Fruit fly (Drosophila melanogaster) whole organism, prepupa: ENCODE data around the gene Art8.

ENCODE experiments used
- Blimp-1 ChIP-seq: fragments of 200-800 bp; sonication (Bioruptor generic); optimal IDR thresholded peaks from 3 replicates; lab custom pipeline; 2017; ENCODE audit warnings: missing biosample characterization, missing genetic modification characterization, mild to moderate bottlenecking, moderate library complexity, missing genetic modification reagents
- CG10631 ChIP-seq: fragments of 200-800 bp; sonication (Bioruptor generic); optimal IDR thresholded peaks from 2 replicates; lab custom pipeline; 2016; ENCODE audit warnings: missing biosample characterization, missing genetic modification characterization
- CG10669 ChIP-seq: fragments of 200-800 bp; sonication (Bioruptor generic); optimal IDR thresholded peaks from 3 replicates; lab custom pipeline; 2018; ENCODE audit warnings: missing biosample characterization, mild to moderate bottlenecking, missing genetic modification characterization, moderate library complexity
- CG11294 ChIP-seq: fragments of 200-800 bp; sonication (Bioruptor generic); IDR thresholded peaks from 2 replicates; pipeline ENCODE4 v1.3.6; 2022; ENCODE audit warnings: missing biosample characterization, missing genetic modification characterization
- CG11902 ChIP-seq: fragments of 200-800 bp; sonication (Bioruptor generic); optimal IDR thresholded peaks from 3 replicates; lab custom pipeline; 2016; ENCODE audit warnings: missing biosample characterization, missing genetic modification characterization
- CG15336 ChIP-seq: fragments of 200-800 bp; sonication (Bioruptor generic); IDR thresholded peaks from 2 replicates; pipeline ENCODE4 v1.3.6; 2022; ENCODE audit warnings: missing biosample characterization, missing genetic modification characterization
- CG1621 ChIP-seq: fragments of 200-800 bp; sonication (Bioruptor generic); optimal IDR thresholded peaks from 3 replicates; lab custom pipeline; 2018; ENCODE audit warnings: missing biosample characterization, mild to moderate bottlenecking, missing genetic modification characterization
- CG3032 ChIP-seq: fragments of 200-800 bp; optimal IDR thresholded peaks from 2 replicates; lab custom pipeline; 2019; ENCODE audit warnings: missing biosample characterization, mild to moderate bottlenecking, missing genetic modification characterization, moderate library complexity
- CG31627 ChIP-seq: fragments of 200-800 bp; sonication (Bioruptor generic); optimal IDR thresholded peaks from 3 replicates; lab custom pipeline; 2016; ENCODE audit warnings: missing biosample characterization, missing genetic modification characterization
- CG32006 ChIP-seq: fragments of 200-800 bp; sonication (Bioruptor generic); optimal IDR thresholded peaks from 3 replicates; lab custom pipeline; 2017; ENCODE audit warnings: missing biosample characterization, mild to moderate bottlenecking, missing genetic modification characterization
- CG34406 ChIP-seq: fragments of 200-800 bp; sonication (Bioruptor generic); optimal IDR thresholded peaks from 3 replicates; lab custom pipeline; 2016; ENCODE audit warnings: missing biosample characterization, missing genetic modification characterization
- CG3919 ChIP-seq: fragments of 200-800 bp; sonication (Bioruptor generic); optimal IDR thresholded peaks from 3 replicates; lab custom pipeline; 2016; ENCODE audit warnings: missing biosample characterization, missing genetic modification characterization
- CG4318 ChIP-seq: fragments of 200-800 bp; sonication (Bioruptor generic); optimal IDR thresholded peaks from 3 replicates; lab custom pipeline; 2017; ENCODE audit warnings: missing biosample characterization, mild to moderate bottlenecking, missing genetic modification characterization
- CG6163 ChIP-seq: fragments of 200-800 bp; sonication (Bioruptor generic); IDR thresholded peaks from 3 replicates; pipeline ENCODE4 v1.3.6; 2022; ENCODE audit warnings: missing biosample characterization, missing genetic modification characterization
- CG6276 ChIP-seq: fragments of 200-800 bp; sonication (Bioruptor generic); optimal IDR thresholded peaks from 2 replicates; lab custom pipeline; 2017; ENCODE audit warnings: missing biosample characterization, mild to moderate bottlenecking, missing genetic modification characterization
- CG6808 ChIP-seq: fragments of 200-800 bp; sonication (Bioruptor generic); optimal IDR thresholded peaks from 3 replicates; lab custom pipeline; 2017; ENCODE audit warnings: missing biosample characterization, missing genetic modification characterization, mild to moderate bottlenecking, moderate library complexity, missing genetic modification reagents
- CG6854 ChIP-seq: fragments of 200-800 bp; sonication (Bioruptor generic); optimal IDR thresholded peaks from 2 replicates; lab custom pipeline; 2017; ENCODE audit warnings: missing biosample characterization, mild to moderate bottlenecking, missing genetic modification characterization
- CG7368 ChIP-seq: fragments of 200-800 bp; sonication (Bioruptor generic); optimal IDR thresholded peaks from 3 replicates; lab custom pipeline; 2016; ENCODE audit warnings: missing biosample characterization, missing genetic modification characterization
- Eip75B ChIP-seq: fragments of 200-800 bp; sonication (Bioruptor generic); optimal IDR thresholded peaks from 3 replicates; lab custom pipeline; 2016; ENCODE audit warnings: missing biosample characterization, missing genetic modification characterization
- Eip93F ChIP-seq: fragments of 200-800 bp; sonication (Bioruptor generic); optimal IDR thresholded peaks from 2 replicates; lab custom pipeline; 2016; ENCODE audit warnings: missing biosample characterization, mild to moderate bottlenecking, missing genetic modification characterization
- Hr38 ChIP-seq: sonication (Bioruptor generic); optimal IDR thresholded peaks from 2 replicates; lab custom pipeline; 2016; ENCODE audit warnings: missing biosample characterization, missing genetic modification characterization
- Hr39 ChIP-seq: fragments of 200-800 bp; sonication (Bioruptor generic); optimal IDR thresholded peaks from 2 replicates; lab custom pipeline; 2016; ENCODE audit warnings: missing biosample characterization, missing genetic modification characterization
- Lpt ChIP-seq: fragments of 200-800 bp; sonication (Bioruptor generic); optimal IDR thresholded peaks from 3 replicates; lab custom pipeline; 2016; ENCODE audit warnings: missing biosample characterization, missing genetic modification characterization
- Met ChIP-seq: fragments of 200-800 bp; sonication (Bioruptor generic); optimal IDR thresholded peaks from 3 replicates; lab custom pipeline; 2016; ENCODE audit warnings: missing biosample characterization, missing genetic modification characterization
- OdsH ChIP-seq: fragments of 200-800 bp; sonication (Bioruptor generic); optimal IDR thresholded peaks from 3 replicates; lab custom pipeline; 2016; ENCODE audit warnings: missing biosample characterization, missing genetic modification characterization
- Smox ChIP-seq: fragments of 200-800 bp; sonication (Bioruptor generic); optimal IDR thresholded peaks from 3 replicates; lab custom pipeline; 2016; ENCODE audit warnings: missing biosample characterization, missing genetic modification characterization
- Sox102F ChIP-seq: fragments of 200-800 bp; sonication (Bioruptor generic); optimal IDR thresholded peaks from 2 replicates; lab custom pipeline; 2016; ENCODE audit warnings: missing biosample characterization, mild to moderate bottlenecking, missing genetic modification characterization
- Sox14 ChIP-seq: fragments of 200-800 bp; sonication (Bioruptor generic); optimal IDR thresholded peaks from 3 replicates; lab custom pipeline; 2016; ENCODE audit warnings: missing biosample characterization, missing genetic modification characterization
- Sox15 ChIP-seq: fragments of 200-800 bp; sonication (Bioruptor generic); optimal IDR thresholded peaks from 3 replicates; lab custom pipeline; 2016; ENCODE audit warnings: missing biosample characterization, missing genetic modification characterization
- achi ChIP-seq: fragments of 200-800 bp; sonication (Bioruptor generic); optimal IDR thresholded peaks from 3 replicates; lab custom pipeline; 2016; ENCODE audit warnings: missing biosample characterization, missing genetic modification characterization
- acj6 ChIP-seq: fragments of 200-800 bp; sonication (Bioruptor generic); optimal IDR thresholded peaks from 3 replicates; lab custom pipeline; 2016; ENCODE audit warnings: missing biosample characterization, missing genetic modification characterization
- eg ChIP-seq: fragments of 200-800 bp; sonication (Bioruptor generic); IDR thresholded peaks from 3 replicates; pipeline ENCODE4 v1.3.6; 2022; ENCODE audit warnings: missing biosample characterization, missing genetic modification characterization
- esn ChIP-seq: fragments of 200-800 bp; sonication (Bioruptor generic); optimal IDR thresholded peaks from 2 replicates; lab custom pipeline; 2016; ENCODE audit warnings: missing biosample characterization, mild to moderate bottlenecking, missing genetic modification characterization, moderate library complexity
- fd59A ChIP-seq: fragments of 200-800 bp; sonication (Bioruptor generic); optimal IDR thresholded peaks from 2 replicates; lab custom pipeline; 2017; ENCODE audit warnings: missing biosample characterization, mild to moderate bottlenecking, missing genetic modification characterization, missing genetic modification reagents
- fd85E ChIP-seq: fragments of 200-800 bp; sonication (Bioruptor generic); optimal IDR thresholded peaks from 3 replicates; lab custom pipeline; 2016; ENCODE audit warnings: missing biosample characterization, missing genetic modification characterization
- lz ChIP-seq: fragments of 200-800 bp; sonication (Bioruptor generic); optimal IDR thresholded peaks from 3 replicates; lab custom pipeline; 2016; ENCODE audit warnings: missing biosample characterization, missing genetic modification characterization
- net ChIP-seq: fragments of 200-800 bp; sonication (Bioruptor generic); optimal IDR thresholded peaks from 3 replicates; lab custom pipeline; 2016; ENCODE audit warnings: missing biosample characterization, missing genetic modification characterization
- pdm3 ChIP-seq: fragments of 200-800 bp; sonication (Bioruptor generic); optimal IDR thresholded peaks from 3 replicates; lab custom pipeline; 2016; ENCODE audit warnings: missing biosample characterization, missing genetic modification characterization
- spab ChIP-seq: fragments of 200-800 bp; sonication (Bioruptor generic); optimal IDR thresholded peaks from 2 replicates; lab custom pipeline; 2017; ENCODE audit warnings: missing biosample characterization, mild to moderate bottlenecking, missing genetic modification characterization, missing genetic modification reagents
- ss ChIP-seq, 2 experiments: fragments of 200-800 bp; sonication (Bioruptor generic); optimal IDR thresholded peaks; 2 replicates in 1 of 2; 3 replicates in 1 of 2; lab custom pipeline; 2017 to 2018; ENCODE audit warnings: mild to moderate bottlenecking in 2 of 2, missing biosample characterization in 2 of 2, missing genetic modification characterization in 2 of 2, moderate library complexity in 1 of 2
- svp ChIP-seq: fragments of 200-800 bp; sonication (Bioruptor generic); peaks from one replicate; lab custom pipeline; 2016; ENCODE audit warnings: missing biosample characterization, missing genetic modification characterization

The Art8 gene

DNA sequence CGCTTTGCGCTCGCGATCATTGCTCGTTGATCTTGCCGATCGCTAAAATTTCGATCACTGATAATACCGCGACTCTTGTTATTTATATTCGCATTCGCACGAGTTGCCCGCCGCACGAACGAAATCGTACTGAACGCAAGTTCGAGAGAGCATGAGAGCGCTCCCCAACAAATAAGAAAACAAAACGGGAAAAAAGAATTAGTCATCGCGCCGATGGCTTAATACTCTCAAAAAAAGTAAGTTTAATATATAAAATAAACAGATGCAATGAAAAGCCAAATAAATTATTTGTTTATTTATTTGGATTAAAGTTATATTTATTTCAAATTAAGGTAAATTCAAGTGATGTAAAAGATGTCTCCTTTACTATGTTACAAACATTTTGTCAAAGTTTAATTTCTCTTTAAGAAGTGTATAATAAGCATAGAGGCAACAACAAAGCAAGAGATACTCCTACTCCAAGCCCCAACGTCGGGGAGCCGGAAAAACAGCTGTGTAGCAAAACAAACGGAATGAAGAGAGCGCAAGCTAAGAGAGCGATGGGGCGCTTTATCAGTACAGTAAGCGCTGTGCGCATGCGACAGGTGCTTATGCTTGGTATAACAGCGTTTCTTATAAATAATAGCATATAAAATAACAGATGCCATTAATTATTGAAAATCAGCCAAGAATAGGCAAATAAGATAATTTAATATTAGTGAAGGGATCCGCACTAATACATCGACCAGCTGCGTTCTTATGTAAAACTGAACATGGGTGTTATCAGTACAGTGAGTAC, 46.6 kb upstream of the Art8 start (continued):
- no peak for TF ChIP-seq Eip93F (GFP tag; lab: Kevin White, UChicago)
- TF ChIP-seq CG11902 (GFP tag; lab: Kevin White, UChicago): peak; percentile 47
- peak; percentile 88 for TF ChIP-seq esn (GFP tag; lab: Kevin White, UChicago)
- TF ChIP-seq CG10669 (GFP tag; lab: Kevin White, UChicago): peak; percentile 74
- TF ChIP-seq CG11294 (GFP tag; lab: Robert Waterston, UW): peak; percentile 17; the same call in 1 of the 2 replicates
- TF ChIP-seq pdm3 (GFP tag; lab: Kevin White, UChicago): peak; percentile 75
- TF ChIP-seq CG6808: peak; percentile 78
- peak; percentile 94 for TF ChIP-seq svp
- peak; percentile 74 for TF ChIP-seq spab
- peak; percentile 71 for TF ChIP-seq CG15336 (GFP tag; lab: Robert Waterston, UW)
- TF ChIP-seq CG3919: peak; percentile 79
- peak; percentile 78 for TF ChIP-seq CG34406 (GFP tag; lab: Kevin White, UChicago)
- peak; percentile 68 for TF ChIP-seq Smox (GFP tag; lab: Kevin White, UChicago)
- TF ChIP-seq Eip75B: peak; percentile 80
- peak; percentile 82 for TF ChIP-seq Met (GFP tag; lab: Kevin White, UChicago)
- no peak for TF ChIP-seq Hr38 (GFP tag; lab: Kevin White, UChicago)
- TF ChIP-seq Hr39 (GFP tag; lab: Kevin White, UChicago): peak; percentile 67

DNA sequence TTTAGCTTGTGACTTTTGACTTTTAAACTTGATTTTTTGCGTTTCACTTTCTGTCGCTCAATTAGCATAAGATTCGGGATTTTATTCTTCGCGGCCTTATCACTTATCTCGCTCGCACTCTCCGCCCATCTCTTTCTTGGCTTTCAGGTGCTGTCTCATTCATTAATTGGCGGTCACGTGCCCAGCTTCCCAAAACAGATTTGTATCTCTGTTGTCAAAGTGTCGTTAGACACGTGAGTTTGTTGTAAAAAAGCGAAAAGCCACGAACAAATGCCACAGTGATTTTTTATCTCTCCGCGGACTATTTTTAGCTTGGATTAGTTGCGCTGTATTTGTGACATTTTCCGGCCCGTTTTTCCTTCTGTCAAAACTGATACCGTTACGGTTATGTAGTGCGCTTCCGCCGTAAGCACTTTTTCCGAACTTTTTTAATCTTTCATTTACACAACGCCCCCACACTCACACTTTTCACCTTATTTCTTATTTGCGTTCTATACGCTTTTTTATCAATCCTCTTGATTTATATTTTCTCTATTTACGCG, 46.0 kb upstream of the Art8 start:
- TF ChIP-seq CG7368 (GFP tag; lab: Kevin White, UChicago): no peak
- TF ChIP-seq lz: no peak
- no peak for TF ChIP-seq ss (GFP tag; optimal IDR thresholded peaks at IDR 0.05; lab: Kevin White, UChicago)
- TF ChIP-seq CG6163 (GFP tag; lab: Robert Waterston, UW): no peak
- TF ChIP-seq CG15336 (GFP tag; lab: Robert Waterston, UW): no peak
- TF ChIP-seq CG6276: no peak
- TF ChIP-seq CG10631: no peak
- TF ChIP-seq Hr38 (GFP tag; lab: Kevin White, UChicago): no peak
- TF ChIP-seq CG3919: no peak
- no peak for TF ChIP-seq CG32006 (GFP tag; lab: Kevin White, UChicago)
- TF ChIP-seq Smox (GFP tag; lab: Kevin White, UChicago): no peak
- TF ChIP-seq CG4318 (GFP tag; lab: Kevin White, UChicago): no peak
- no peak for TF ChIP-seq OdsH (GFP tag; lab: Kevin White, UChicago)

DNA sequence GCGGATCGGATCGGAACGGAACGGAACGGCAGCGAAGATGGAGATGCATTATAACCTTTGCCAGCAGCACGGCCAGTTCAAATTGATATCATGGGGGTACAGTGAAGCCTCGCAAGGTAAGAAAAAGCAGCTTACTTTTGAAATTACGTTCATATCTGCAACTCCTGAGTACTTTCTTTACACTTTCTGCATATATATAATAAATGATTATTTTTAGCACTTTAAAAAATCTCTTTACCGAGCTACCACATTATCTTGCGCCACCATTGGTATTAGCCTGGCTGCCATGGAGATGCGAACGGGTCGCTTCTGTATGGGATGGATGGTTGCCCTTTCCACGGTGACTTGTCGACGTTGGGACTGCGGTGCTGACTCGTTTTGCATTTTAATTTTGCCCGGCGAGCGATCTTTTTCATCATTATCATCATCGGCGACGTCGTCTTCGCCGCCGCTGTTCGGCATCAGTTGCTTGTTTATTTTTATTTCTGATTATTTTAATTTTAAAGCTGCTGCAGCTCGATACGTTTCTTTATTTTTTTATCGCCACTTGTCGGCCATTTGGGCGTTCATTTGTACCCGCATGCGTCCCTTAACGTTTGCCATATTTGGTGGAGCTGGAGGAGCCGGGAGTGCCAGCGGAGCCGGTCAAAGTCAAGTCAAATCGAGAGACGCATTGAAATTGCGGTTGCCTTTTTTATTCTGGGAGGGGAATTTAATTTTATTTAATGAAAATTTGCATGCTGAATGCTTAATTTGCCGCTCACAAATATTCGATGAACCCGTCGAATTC, 42.3 kb upstream of the Art8 start:
- TF ChIP-seq Eip75B: peak; percentile 93
- TF ChIP-seq CG6163 (GFP tag; lab: Robert Waterston, UW): peak; percentile 94
- peak; percentile 86 for TF ChIP-seq CG1621 (tag; lab: Kevin White, UChicago)
- peak; percentile 85 for TF ChIP-seq net (GFP tag; lab: Kevin White, UChicago)
- peak; percentile 70 for TF ChIP-seq eg (GFP tag; lab: Robert Waterston, UW)
- TF ChIP-seq Sox14 (GFP tag; lab: Kevin White, UChicago): peak; percentile 86
- TF ChIP-seq fd59A (GFP tag; lab: Kevin White, UChicago): peak; percentile 89
- peak; percentile 87 for TF ChIP-seq Hr39 (GFP tag; lab: Kevin White, UChicago)
- peak; percentile 89 for TF ChIP-seq CG3032 (tag; lab: Kevin White, UChicago)
- TF ChIP-seq Sox102F (GFP tag; lab: Kevin White, UChicago): peak; percentile 91
- peak; percentile 90 for TF ChIP-seq CG6808
- peak; percentile 79 for TF ChIP-seq fd85E (GFP tag; lab: Kevin White, UChicago)
- peak; percentile 90 for TF ChIP-seq CG31627 (GFP tag; lab: Kevin White, UChicago)
- TF ChIP-seq acj6 (GFP tag; lab: Kevin White, UChicago): peak; percentile 94
- peak; percentile 91 for TF ChIP-seq Smox (GFP tag; lab: Kevin White, UChicago)
- TF ChIP-seq ss (GFP tag; optimal IDR thresholded peaks at IDR 0.05; lab: Kevin White, UChicago): peak; percentile 86 to 92
- TF ChIP-seq OdsH (GFP tag; lab: Kevin White, UChicago): peak; percentile 92
- TF ChIP-seq achi (GFP tag; lab: Kevin White, UChicago): peak; percentile 88
- peak; percentile 62 for TF ChIP-seq Blimp-1 (GFP tag; lab: Kevin White, UChicago)
- TF ChIP-seq Met (GFP tag; lab: Kevin White, UChicago): peak; percentile 94
- peak; percentile 90 for TF ChIP-seq CG10669 (GFP tag; lab: Kevin White, UChicago)
- peak; percentile 58 for TF ChIP-seq Lpt (GFP tag; lab: Kevin White, UChicago)
- TF ChIP-seq Sox15 (GFP tag; lab: Kevin White, UChicago): peak; percentile 90
- peak; percentile 91 for TF ChIP-seq lz
- TF ChIP-seq CG6276: peak; percentile 52
- no peak for TF ChIP-seq CG11294 (GFP tag; lab: Robert Waterston, UW)
- peak; percentile 100 for TF ChIP-seq svp
- TF ChIP-seq spab: peak; percentile 88
- TF ChIP-seq CG11902 (GFP tag; lab: Kevin White, UChicago): peak; percentile 93
- TF ChIP-seq CG6854 (GFP tag; lab: Kevin White, UChicago): peak; percentile 84
- no peak for TF ChIP-seq Hr38 (GFP tag; lab: Kevin White, UChicago)
